Fruit fly (Drosophila melanogaster) whole organism, embryonic: ENCODE results near the gene CG14805.

ENCODE experiments used
- B-H1 ChIP-seq: fragments of 200-800 bp; sonication (Bioruptor generic); IDR thresholded peaks from 3 replicates; pipeline ENCODE4 v1.3.6; 2022; ENCODE audit warnings: missing biosample characterization, missing genetic modification characterization
- BtbVII ChIP-seq: fragments of 200-800 bp; sonication (Bioruptor generic); optimal IDR thresholded peaks from 3 replicates; lab custom pipeline; 2017; ENCODE audit warnings: missing biosample characterization, mild to moderate bottlenecking, missing genetic modification characterization
- C15 ChIP-seq: fragments of 200-800 bp; sonication (Bioruptor generic); IDR thresholded peaks from 3 replicates; pipeline ENCODE4 v1.3.6; 2022; ENCODE audit warnings: missing biosample characterization, missing genetic modification characterization
- CG10321 ChIP-seq: fragments of 200-800 bp; sonication (Bioruptor generic); IDR thresholded peaks from 2 replicates; pipeline ENCODE4 v1.3.6; 2022; ENCODE audit warnings: missing biosample characterization, missing genetic modification characterization
- CG10366 ChIP-seq: fragments of 200-800 bp; sonication (Bioruptor generic); IDR thresholded peaks from 2 replicates; pipeline ENCODE4 v1.3.6; 2022; ENCODE audit warnings: missing biosample characterization, missing genetic modification characterization
- CG11560 ChIP-seq: fragments of 200-800 bp; sonication (Bioruptor generic); IDR thresholded peaks from 3 replicates; pipeline ENCODE4 v1.3.6; 2022; ENCODE audit warnings: missing biosample characterization, missing genetic modification characterization
- CG14050 ChIP-seq: fragments of 200-800 bp; sonication (Bioruptor generic); IDR thresholded peaks from 3 replicates; pipeline ENCODE4 v1.3.6; 2022; ENCODE audit warnings: missing biosample characterization, missing genetic modification characterization
- CG15479 ChIP-seq: fragments of 200-800 bp; sonication (Bioruptor generic); optimal IDR thresholded peaks from 3 replicates; lab custom pipeline; 2019; ENCODE audit warnings: missing biosample characterization, mild to moderate bottlenecking, missing genetic modification characterization, moderate library complexity
- CG1602 ChIP-seq: fragments of 200-800 bp; sonication (Bioruptor generic); optimal IDR thresholded peaks from 3 replicates; lab custom pipeline; 2016; ENCODE audit warnings: missing biosample characterization, missing genetic modification characterization
- CG16779 ChIP-seq: fragments of 200-800 bp; sonication (Bioruptor generic); IDR thresholded peaks from 2 replicates; pipeline ENCODE4 v1.3.6; 2022; ENCODE audit warnings: missing biosample characterization, missing genetic modification characterization
- CG2129 ChIP-seq: fragments of 200-800 bp; sonication (Bioruptor generic); IDR thresholded peaks from 2 replicates; pipeline ENCODE4 v1.3.6; 2022; ENCODE audit warnings: missing biosample characterization, missing genetic modification characterization; ENCODE audit not compliant: partially characterized antibody
- CG3407 ChIP-seq: fragments of 200-800 bp; sonication (Bioruptor generic); optimal IDR thresholded peaks from 2 replicates; lab custom pipeline; 2018; ENCODE audit warnings: missing biosample characterization, mild to moderate bottlenecking, missing genetic modification characterization
- CG6791 ChIP-seq: fragments of 200-800 bp; sonication (Bioruptor generic); IDR thresholded peaks from 3 replicates; pipeline ENCODE4 v1.3.6; 2022; ENCODE audit warnings: missing biosample characterization, missing genetic modification characterization; ENCODE audit not compliant: partially characterized antibody
- CG7786 ChIP-seq: fragments of 200-800 bp; sonication (Bioruptor generic); optimal IDR thresholded peaks from 2 replicates; lab custom pipeline; 2016; ENCODE audit warnings: missing biosample characterization, missing genetic modification characterization
- CG8281 ChIP-seq: fragments of 200-800 bp; sonication (Bioruptor generic); optimal IDR thresholded peaks from 2 replicates; lab custom pipeline; 2018; ENCODE audit warnings: missing biosample characterization, mild to moderate bottlenecking, missing genetic modification characterization, moderate library complexity
- CG9932 ChIP-seq: fragments of 200-800 bp; sonication (Bioruptor generic); IDR thresholded peaks from 2 replicates; pipeline ENCODE4 v1.3.6; 2022; ENCODE audit warnings: missing biosample characterization, missing genetic modification characterization
- CHES-1-like ChIP-seq: fragments of 200-800 bp; sonication (Bioruptor generic); optimal IDR thresholded peaks from 2 replicates; lab custom pipeline; 2016; ENCODE audit warnings: missing biosample characterization, missing genetic modification characterization
- Dad ChIP-seq: fragments of 200-800 bp; sonication (Bioruptor generic); optimal IDR thresholded peaks from 3 replicates; lab custom pipeline; 2016; ENCODE audit warnings: missing biosample characterization, missing genetic modification characterization
- HHEX ChIP-seq: fragments of 200-800 bp; sonication (Bioruptor generic); optimal IDR thresholded peaks from 3 replicates; lab custom pipeline; 2017; ENCODE audit warnings: missing biosample characterization, mild to moderate bottlenecking, missing genetic modification characterization, missing genetic modification reagents
- HLHmδ ChIP-seq: fragments of 200-800 bp; sonication (Bioruptor generic); optimal IDR thresholded peaks from 2 replicates; lab custom pipeline; 2018; ENCODE audit warnings: missing biosample characterization, mild to moderate bottlenecking, missing genetic modification characterization, moderate library complexity
- Hr39 ChIP-seq: fragments of >200 bp; optimal IDR thresholded peaks from 2 replicates; lab custom pipeline; 2017
- Hr51 ChIP-seq, 2 experiments: fragments of 200-800 bp; sonication (Bioruptor generic); optimal IDR thresholded peaks; 2 replicates in 1 of 2; 3 replicates in 1 of 2; lab custom pipeline; 2016 to 2018; ENCODE audit warnings: missing biosample characterization in 2 of 2, missing genetic modification characterization in 2 of 2, mild to moderate bottlenecking in 1 of 2, moderate library complexity in 1 of 2
- Lpt ChIP-seq: fragments of >200 bp; optimal IDR thresholded peaks from 2 replicates; lab custom pipeline; 2018; ENCODE audit warnings: missing biosample characterization, missing genetic modification characterization
- Nf-YB ChIP-seq: fragments of 200-800 bp; sonication (Bioruptor generic); optimal IDR thresholded peaks from 3 replicates; lab custom pipeline; 2019; ENCODE audit warnings: missing biosample characterization, mild to moderate bottlenecking, missing genetic modification characterization, moderate library complexity
- Optix ChIP-seq: fragments of 200-800 bp; sonication (Bioruptor generic); IDR thresholded peaks from 3 replicates; pipeline ENCODE4 v1.3.6; 2022; ENCODE audit warnings: missing biosample characterization, missing genetic modification characterization
- Poxn ChIP-seq: fragments of 200-800 bp; sonication (Bioruptor generic); IDR thresholded peaks from 2 replicates; pipeline ENCODE4 v1.3.6; 2022; ENCODE audit warnings: missing biosample characterization, missing genetic modification characterization
- Spps ChIP-seq: fragments of 200-800 bp; sonication (Bioruptor generic); optimal IDR thresholded peaks from 2 replicates; lab custom pipeline; 2018; ENCODE audit warnings: missing biosample characterization, mild to moderate bottlenecking, missing genetic modification characterization
- Taf1 ChIP-seq: fragments of 200-800 bp; sonication (Bioruptor generic); IDR thresholded peaks from 2 replicates; pipeline ENCODE4 v1.3.6; 2022; ENCODE audit warnings: missing biosample characterization, missing genetic modification characterization
- Xrp1 ChIP-seq: fragments of 200-800 bp; sonication (Bioruptor generic); IDR thresholded peaks from 2 replicates; pipeline ENCODE4 v1.3.6; 2022; ENCODE audit warnings: missing biosample characterization, missing genetic modification characterization
- ab ChIP-seq: fragments of 200-800 bp; sonication (Bioruptor generic); optimal IDR thresholded peaks from 2 replicates; lab custom pipeline; 2016; ENCODE audit warnings: missing biosample characterization, missing genetic modification characterization
- ash1 ChIP-seq: fragments of 200-800 bp; sonication (Bioruptor generic); optimal IDR thresholded peaks from 2 replicates; lab custom pipeline; 2018; ENCODE audit warnings: missing biosample characterization, mild to moderate bottlenecking, missing genetic modification characterization
- bab2 ChIP-seq: fragments of 200-800 bp; sonication (Bioruptor generic); optimal IDR thresholded peaks from 2 replicates; lab custom pipeline; 2016; ENCODE audit warnings: missing biosample characterization, missing genetic modification characterization
- bowl ChIP-seq: fragments of 200-800 bp; sonication (Bioruptor generic); IDR thresholded peaks from 2 replicates; pipeline ENCODE4 v1.3.6; 2022; ENCODE audit warnings: missing biosample characterization, missing genetic modification characterization
- corto ChIP-seq: fragments of 200-800 bp; sonication (Bioruptor generic); optimal IDR thresholded peaks from 2 replicates; lab custom pipeline; 2016; ENCODE audit warnings: missing biosample characterization, mild to moderate bottlenecking, missing genetic modification characterization, moderate library complexity
- danr ChIP-seq: fragments of 200-800 bp; sonication (Bioruptor generic); IDR thresholded peaks from 2 replicates; pipeline ENCODE4 v1.3.6; 2022; ENCODE audit warnings: missing biosample characterization, missing genetic modification characterization
- ewg ChIP-seq: fragments of 200-800 bp; sonication (Bioruptor generic); optimal IDR thresholded peaks from 3 replicates; lab custom pipeline; 2017; ENCODE audit warnings: mild to moderate bottlenecking, missing biosample characterization, missing genetic modification reagents, missing genetic modification characterization
- jigr1 ChIP-seq: fragments of 200-800 bp; sonication (Bioruptor generic); IDR thresholded peaks from 3 replicates; pipeline ENCODE4 v1.3.6; 2022; ENCODE audit warnings: missing biosample characterization, missing genetic modification characterization
- lab ChIP-seq: fragments of 200-800 bp; sonication (Bioruptor generic); optimal IDR thresholded peaks from 3 replicates; lab custom pipeline; 2017; ENCODE audit warnings: missing biosample characterization, missing genetic modification characterization, mild to moderate bottlenecking, moderate library complexity, missing genetic modification reagents
- mld ChIP-seq: fragments of 200-800 bp; sonication (Bioruptor generic); IDR thresholded peaks from 3 replicates; pipeline ENCODE4 v1.3.6; 2022; ENCODE audit warnings: missing biosample characterization, missing genetic modification characterization; ENCODE audit not compliant: partially characterized antibody
- p53 ChIP-seq: fragments of 200-800 bp; sonication (Bioruptor generic); optimal IDR thresholded peaks from 2 replicates; lab custom pipeline; 2016; ENCODE audit warnings: missing biosample characterization, missing genetic modification characterization
- repo ChIP-seq: fragments of 200-800 bp; sonication (Bioruptor generic); optimal IDR thresholded peaks from 2 replicates; lab custom pipeline; 2016; ENCODE audit warnings: missing biosample characterization, missing genetic modification characterization
- seq ChIP-seq: fragments of 200-800 bp; sonication (Bioruptor generic); IDR thresholded peaks from 2 replicates; pipeline ENCODE4 v1.3.6; 2022; ENCODE audit warnings: missing biosample characterization, missing genetic modification characterization
- shn ChIP-seq: fragments of 200-800 bp; sonication (Bioruptor generic); optimal IDR thresholded peaks from 3 replicates; lab custom pipeline; 2016; ENCODE audit warnings: missing biosample characterization, missing genetic modification characterization
- slbo ChIP-seq: fragments of 200-800 bp; sonication (Bioruptor generic); IDR thresholded peaks from 2 replicates; pipeline ENCODE4 v1.3.6; 2022; ENCODE audit warnings: missing biosample characterization, missing genetic modification characterization
- stwl ChIP-seq: fragments of 200-800 bp; sonication (Bioruptor generic); optimal IDR thresholded peaks from 3 replicates; lab custom pipeline; 2018; ENCODE audit warnings: missing biosample characterization, mild to moderate bottlenecking, missing genetic modification characterization, moderate library complexity
- tgo ChIP-seq: fragments of 200-800 bp; sonication (Bioruptor generic); IDR thresholded peaks from 3 replicates; pipeline ENCODE4 v1.3.6; 2022; ENCODE audit warnings: missing biosample characterization, missing genetic modification characterization
- tio ChIP-seq: fragments of 200-800 bp; sonication (Bioruptor generic); optimal IDR thresholded peaks from 2 replicates; lab custom pipeline; 2017; ENCODE audit warnings: missing biosample characterization, missing genetic modification characterization, inconsistent platforms
- toy ChIP-seq: fragments of 200-800 bp; sonication (Bioruptor generic); IDR thresholded peaks from 2 replicates; pipeline ENCODE4 v1.3.6; 2022; ENCODE audit warnings: missing biosample characterization, missing genetic modification characterization
- ttk ChIP-seq: fragments of 200-800 bp; sonication (Bioruptor generic); IDR thresholded peaks from 2 replicates; pipeline ENCODE4 v2.1.2; 2022; ENCODE audit warnings: missing biosample characterization, missing genetic modification characterization
- vfl ChIP-seq: fragments of 200-800 bp; sonication (Bioruptor generic); optimal IDR thresholded peaks from 2 replicates; lab custom pipeline; 2016; ENCODE audit warnings: missing biosample characterization, missing genetic modification characterization
- zen ChIP-seq: fragments of 200-800 bp; sonication (Bioruptor generic); optimal IDR thresholded peaks from 3 replicates; lab custom pipeline; 2018; ENCODE audit warnings: missing biosample characterization, mild to moderate bottlenecking, missing genetic modification characterization, moderate library complexity

CG14805 gene

DNA sequence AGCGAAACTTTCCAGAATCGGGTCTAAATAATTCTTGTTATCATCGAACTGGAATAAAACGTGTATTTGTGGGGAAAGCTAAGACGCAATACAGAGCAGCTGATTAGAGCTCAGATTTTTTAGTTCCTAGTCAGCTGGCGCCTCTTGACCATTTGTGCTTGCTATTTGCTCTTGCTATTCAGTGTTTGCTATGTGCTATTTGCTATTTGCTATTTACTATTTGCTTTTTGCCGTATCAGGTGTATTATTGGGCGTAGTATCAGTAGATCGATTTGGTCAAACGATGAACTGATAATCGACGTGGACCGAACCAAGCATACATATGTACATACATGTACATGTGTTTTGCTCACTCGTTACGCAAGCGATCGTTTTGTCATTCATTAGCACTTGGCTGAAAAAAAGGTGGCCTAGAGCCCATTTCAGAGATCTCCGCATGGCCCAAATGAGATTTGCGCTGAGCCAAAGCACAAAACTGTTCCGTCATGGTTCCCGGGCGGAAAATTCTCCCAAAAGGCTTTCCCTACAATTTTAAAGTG, 31.6 kb upstream of the CG14805 start (continued):
- TF ChIP-seq zen (tag; lab: Kevin White, UChicago) (no peak), danr (GFP tag; lab: Robert Waterston, UW) (no peak), CG2129 (GFP tag; lab: Robert Waterston, UW) (no peak), mld (no peak), seq (GFP tag; lab: Robert Waterston, UW) (peak; percentile 82), HLHmδ (GFP tag; lab: Kevin White, UChicago) (no peak), shn (peak; percentile 3), Dad (GFP tag; lab: Kevin White, UChicago) (no peak), C15 (no peak), toy (peak; percentile 53; the same call in 1 of the 2 replicates), BtbVII (GFP tag; lab: Kevin White, UChicago) (peak; percentile 50), bab2 (peak; percentile 84), tio (GFP tag; lab: Kevin White, UChicago) (peak; percentile 60), Nf-YB (GFP tag; lab: Kevin White, UChicago) (no peak), Optix (GFP tag; lab: Robert Waterston, UW) (no peak), corto (GFP tag; lab: Kevin White, UChicago) (no peak), bowl (GFP tag; lab: Robert Waterston, UW) (no peak), CG1602 (no peak), HHEX (peak; percentile 70), CG10366 (GFP tag; lab: Robert Waterston, UW) (peak; percentile 21; the same call in 1 of the 2 replicates), CG11560 (no peak), ttk (GFP tag; lab: Robert Waterston, UW) (no peak), Hr51 (GFP tag; optimal IDR thresholded peaks at IDR 0.05; lab: Kevin White, UChicago) (peak in 1 of 2 experiments; percentile 7), ewg (GFP tag; lab: Kevin White, UChicago) (peak; percentile 15), jigr1 (GFP tag; lab: Robert Waterston, UW) (no peak), CG14050 (0 out of 3 replicates have a peak, but pooled peaks have one; percentile 17), Lpt (GFP tag; lab: Kevin White, UChicago) (no peak), Taf1 (no peak), slbo (GFP tag; lab: Robert Waterston, UW) (peak; percentile 52), stwl (no peak), lab (GFP tag; lab: Kevin White, UChicago) (peak; percentile 77), CHES-1-like (peak; percentile 57), ash1 (peak; percentile 29), repo (GFP tag; lab: Kevin White, UChicago) (peak; percentile 27), CG16779 (GFP tag; lab: Robert Waterston, UW) (0 out of 2 replicates have a peak, but pooled peaks have one; percentile 37), CG8281 (no peak), CG10321 (peak; percentile 52; the same call in 1 of the 2 replicates), p53 (GFP tag; lab: Kevin White, UChicago) (peak; percentile 17), vfl (GFP tag; lab: Kevin White, UChicago) (peak; percentile 25), ab (GFP tag; lab: Kevin White, UChicago) (no peak), Poxn (GFP tag; lab: Robert Waterston, UW) (no peak), CG6791 (GFP tag; lab: Robert Waterston, UW) (no peak), Hr39 (no peak), CG9932 (peak; percentile 35; the same call in 1 of the 2 replicates), B-H1 (peak; percentile 31; the same call in 1 of the 3 replicates), tgo (peak; percentile 27; the same call in 1 of the 3 replicates), CG15479 (no peak), Spps (tag; lab: Kevin White, UChicago) (no peak), Xrp1 (GFP tag; lab: Robert Waterston, UW) (0 out of 2 replicates have a peak, but pooled peaks have one; percentile 36), CG7786 (peak; percentile 59), CG3407 (peak; percentile 42)
